Fruit fly (Drosophila melanogaster) whole organism, wandering third instar larva: Measurements from ENCODE around the gene Helz.

Source experiments
- OdsH ChIP-seq: fragments of 200-800 bp; sonication (Bioruptor generic); optimal IDR thresholded peaks from 2 replicates; lab custom pipeline; 2016; ENCODE audit warnings: missing biosample characterization, mild to moderate bottlenecking, missing genetic modification characterization
- Rel ChIP-seq, 2 experiments: fragments of 200-800 bp; sonication (Bioruptor generic) in 1 of 2; optimal IDR thresholded peaks; 2 replicates in 1 of 2; 3 replicates in 1 of 2; lab custom pipeline; 2016 to 2019; ENCODE audit warnings: mild to moderate bottlenecking in 2 of 2, missing biosample characterization in 2 of 2, missing genetic modification characterization in 2 of 2, moderate library complexity in 1 of 2
- Sp1 ChIP-seq: fragments of 200-800 bp; sonication (Bioruptor generic); optimal IDR thresholded peaks from 3 replicates; lab custom pipeline; 2019; ENCODE audit warnings: missing biosample characterization, mild to moderate bottlenecking, missing genetic modification characterization, moderate library complexity
- br ChIP-seq: fragments of 200-800 bp; sonication (Bioruptor generic); optimal IDR thresholded peaks from 2 replicates; lab custom pipeline; 2016; ENCODE audit warnings: missing biosample characterization, missing genetic modification characterization
- dl ChIP-seq, 2 experiments: fragments of 175-275, 200-275 bp in 1 of 2; fragments of 200-275 bp in 1 of 2; sonication (Bioruptor generic); optimal IDR thresholded peaks; lab custom pipeline; 2018; ENCODE audit warnings: mild to moderate bottlenecking in 2 of 2, missing biosample characterization in 2 of 2, missing genetic modification characterization in 2 of 2, moderate library complexity in 2 of 2; ENCODE audit not compliant: partially characterized antibody in 2 of 2, insufficient read depth in 1 of 2
- dmrt93B ChIP-seq: fragments of 200-800 bp; sonication (Bioruptor generic); optimal IDR thresholded peaks from 2 replicates; lab custom pipeline; 2018; ENCODE audit warnings: missing biosample characterization, mild to moderate bottlenecking, missing genetic modification characterization
- fru ChIP-seq: fragments of 200-800 bp; sonication (Bioruptor generic); optimal IDR thresholded peaks from 3 replicates; lab custom pipeline; 2016; ENCODE audit warnings: missing biosample characterization, mild to moderate bottlenecking, missing genetic modification characterization
- h ChIP-seq: fragments of 200-800 bp; sonication (Bioruptor generic); optimal IDR thresholded peaks from 3 replicates; lab custom pipeline; 2016; ENCODE audit warnings: missing biosample characterization, mild to moderate bottlenecking, missing genetic modification characterization
- jim ChIP-seq: fragments of 175-275, 200-325 bp; sonication (Bioruptor generic); optimal IDR thresholded peaks from 2 replicates; lab custom pipeline; 2016; ENCODE audit warnings: missing biosample characterization, mild to moderate bottlenecking, missing genetic modification characterization
- lola ChIP-seq: fragments of >200 bp; optimal IDR thresholded peaks from 2 replicates; lab custom pipeline; 2017; ENCODE audit warnings: missing biosample characterization, missing genetic modification characterization
- psq ChIP-seq: fragments of 200-800 bp; sonication (Bioruptor generic); optimal IDR thresholded peaks from 3 replicates; lab custom pipeline; 2017; ENCODE audit warnings: missing biosample characterization, mild to moderate bottlenecking, missing genetic modification characterization, moderate library complexity
- sage ChIP-seq: fragments of 200-800 bp; sonication (Bioruptor generic); optimal IDR thresholded peaks from 2 replicates; lab custom pipeline; 2016; ENCODE audit warnings: missing biosample characterization, mild to moderate bottlenecking, missing genetic modification characterization
- usp ChIP-seq: fragments of >200 bp; optimal IDR thresholded peaks from 2 replicates; lab custom pipeline; 2017; ENCODE audit warnings: missing biosample characterization, missing genetic modification characterization

- TF ChIP-seq psq: peak; percentile 50
- no peak for TF ChIP-seq sage (GFP tag; lab: Kevin White, UChicago)
- TF ChIP-seq h (GFP tag; lab: Kevin White, UChicago): peak; percentile 79
- TF ChIP-seq dl (GFP tag; optimal IDR thresholded peaks at IDR 0.05; lab: Kevin White, UChicago; ENCODE audit: insufficient read depth in 1 of 2, partially characterized antibody in 2 of 2): no peak
- peak; percentile 59 for TF ChIP-seq br
- no peak for TF ChIP-seq lola (GFP tag; lab: Kevin White, UChicago)
- TF ChIP-seq Sp1: no peak
- TF ChIP-seq Rel (GFP tag; optimal IDR thresholded peaks at IDR 0.05; lab: Kevin White, UChicago): no peak
- TF ChIP-seq Rel (tag; optimal IDR thresholded peaks at IDR 0.05; lab: Kevin White, UChicago): peak; percentile 91
- no peak for TF ChIP-seq fru
- TF ChIP-seq dmrt93B: no peak
- peak; percentile 32 for TF ChIP-seq jim (GFP tag; lab: Kevin White, UChicago)
- TF ChIP-seq OdsH (GFP tag; lab: Kevin White, UChicago): peak; percentile 70
- no peak for TF ChIP-seq usp (GFP tag; lab: Kevin White, UChicago)
Measured at dm6 chr3L:14761837-14762785, 27.6 kb upstream of the Helz start, which contains the start of the genes Tsen34 and Mgat4a.
